Worm (Caenorhabditis elegans) whole organism, mixed stage, embryonic: Measurements from ENCODE around the gene F13A7.7.

Experiments
- ceh-39 ChIP-seq: fragments of 150-350 bp; optimal IDR thresholded peaks from 2 replicates; lab custom pipeline; 2014; ENCODE audit warnings: missing biosample characterization, missing genetic modification characterization
- ham-2 ChIP-seq: fragments of 200-800 bp; sonication (Bioruptor generic); optimal IDR thresholded peaks from 2 replicates; lab custom pipeline; 2018; ENCODE audit warnings: mild to moderate bottlenecking, missing genetic modification characterization, missing compliant biosample characterization
- lin-13 ChIP-seq: fragments of 150-350 bp; optimal IDR thresholded peaks from 2 replicates; lab custom pipeline; 2014; ENCODE audit warnings: missing biosample characterization, missing genetic modification characterization
- nhr-12 ChIP-seq: fragments of 150-350 bp; optimal IDR thresholded peaks from 2 replicates; lab custom pipeline; 2014; ENCODE audit warnings: missing biosample characterization, missing genetic modification characterization
- nhr-237 ChIP-seq: fragments of 150-350 bp; optimal IDR thresholded peaks from 2 replicates; lab custom pipeline; 2014; ENCODE audit warnings: missing biosample characterization, missing genetic modification characterization
- nhr-76 ChIP-seq: sonication (generic microtip); optimal IDR thresholded peaks from 2 replicates; lab custom pipeline; 2017; ENCODE audit warnings: missing biosample characterization, missing genetic modification characterization
- pha-4 ChIP-seq: fragments of 150-350 bp; optimal IDR thresholded peaks from 2 replicates; lab custom pipeline; 2018; ENCODE audit warnings: missing biosample characterization, missing genetic modification reagents, missing genetic modification characterization
- snpc-4 ChIP-seq: fragments of 150-350 bp; optimal IDR thresholded peaks from 2 replicates; lab custom pipeline; 2014; ENCODE audit warnings: missing biosample characterization, missing genetic modification characterization
- sptf-1 ChIP-seq: sonication (generic microtip); optimal IDR thresholded peaks from 2 replicates; lab custom pipeline; 2017; ENCODE audit warnings: mild to moderate bottlenecking, missing genetic modification characterization, moderate library complexity, missing compliant biosample characterization
- unc-39 ChIP-seq: fragments of 150-350 bp; optimal IDR thresholded peaks from 2 replicates; lab custom pipeline; 2014; ENCODE audit warnings: missing biosample characterization, missing genetic modification characterization
- unc-62 ChIP-seq: fragments of 150-350 bp; optimal IDR thresholded peaks from 2 replicates; lab custom pipeline; 2014; ENCODE audit warnings: missing biosample characterization, missing genetic modification reagents, missing genetic modification characterization
- ztf-11 ChIP-seq: fragments of 150-350 bp; optimal IDR thresholded peaks from 2 replicates; lab custom pipeline; 2014; ENCODE audit warnings: missing biosample characterization, missing genetic modification characterization

- TF ChIP-seq ceh-39 (no peak), snpc-4 (no peak), ztf-11 (tag; lab: Kevin White, UChicago) (no peak), nhr-76 (tag; lab: Kevin White, UChicago) (no peak), unc-62 (GFP tag; lab: Kevin White, UChicago) (no peak), pha-4 (tag; lab: Kevin White, UChicago) (no peak), lin-13 (tag; lab: Kevin White, UChicago) (no peak), nhr-237 (no peak), ham-2 (no peak), nhr-12 (tag; lab: Kevin White, UChicago) (no peak), unc-39 (tag; lab: Kevin White, UChicago) (no peak), sptf-1 (tag; lab: Kevin White, UChicago) (no peak)
These were observed 37.1 kb upstream of the F13A7.7 start, which contains the start of gene srw-48 for ce11 chrV:16420696-16421095.
